Worm (Caenorhabditis elegans): ENCODE measurements around the gene gst-35.

The gst-35 gene

DNA sequence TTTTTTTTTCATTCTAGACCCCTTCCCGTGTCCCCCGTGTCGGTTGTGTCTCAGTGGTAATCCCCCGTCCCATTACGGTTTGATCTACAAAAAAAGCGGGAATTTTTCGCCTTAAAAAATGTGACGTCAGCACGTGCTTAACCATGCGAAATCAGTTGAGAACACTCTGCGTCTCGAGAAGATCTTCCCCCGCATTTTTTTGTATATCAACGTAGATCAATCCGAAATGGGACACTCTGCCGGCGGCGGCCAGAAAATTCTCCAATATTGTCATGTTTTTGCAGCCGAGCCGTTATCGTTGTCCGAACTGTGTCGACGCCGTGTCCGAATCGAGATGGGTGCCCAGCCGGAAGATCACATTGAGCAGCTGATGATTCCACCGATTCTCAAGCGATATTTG lies 42.8 kb upstream of the gst-35 start:
- TF ChIP-seq ham-2 (GFP tag; optimal IDR thresholded peaks at IDR 0.05) = no peak
- no peak for TF ChIP-seq elt-1 (tag; optimal IDR thresholded peaks at IDR 0.05; ENCODE audit: borderline replicate concordance, insufficient read depth)
- TF ChIP-seq lsy-2 (tag; optimal IDR thresholded peaks at IDR 0.05) = no peak
- no peak for TF ChIP-seq flh-1 (GFP tag; optimal IDR thresholded peaks at IDR 0.05)
- TF ChIP-seq mep-1 (tag; optimal IDR thresholded peaks at IDR 0.05) = no peak
- TF ChIP-seq nhr-28 (tag; optimal IDR thresholded peaks at IDR 0.05) = no peak
- no peak for TF ChIP-seq bed-3 (GFP tag; optimal IDR thresholded peaks at IDR 0.05)
- no peak for TF ChIP-seq sem-2 (GFP tag; optimal IDR thresholded peaks at IDR 0.05)
- no peak for TF ChIP-seq blmp-1 (tag; optimal IDR thresholded peaks at IDR 0.05)
- TF ChIP-seq cnd-1 (tag; optimal IDR thresholded peaks at IDR 0.05) = no peak
- no peak for TF ChIP-seq ztf-11 (tag; optimal IDR thresholded peaks at IDR 0.05)
- no peak for TF ChIP-seq pha-4 (tag; optimal IDR thresholded peaks at IDR 0.05)
- TF ChIP-seq nhr-237 (tag; optimal IDR thresholded peaks at IDR 0.05) = no peak
- TF ChIP-seq unc-39 (tag; optimal IDR thresholded peaks at IDR 0.05) = no peak
- no peak for TF ChIP-seq tbx-8 (GFP tag; optimal IDR thresholded peaks at IDR 0.05)
- no peak for TF ChIP-seq hlh-1 (tag; optimal IDR thresholded peaks at IDR 0.05)

ce11 chrII:15226805-15227204 lies 41.6 kb upstream of the gst-35 start:
- TF ChIP-seq unc-120 (tag; optimal IDR thresholded peaks at IDR 0.05; ENCODE audit: poor library complexity, severe bottlenecking) (no peak), nhr-237 (tag; optimal IDR thresholded peaks at IDR 0.05) (no peak), nhr-2 (tag; optimal IDR thresholded peaks at IDR 0.05) (no peak), M03D4.4 (tag; optimal IDR thresholded peaks at IDR 0.05) (no peak), ham-2 (GFP tag; optimal IDR thresholded peaks at IDR 0.05) (no peak), nhr-28 (tag; optimal IDR thresholded peaks at IDR 0.05) (no peak)

- TF ChIP-seq ces-1 (GFP tag; optimal IDR thresholded peaks at IDR 0.05) = no peak
- no peak for TF ChIP-seq unc-120 (tag; optimal IDR thresholded peaks at IDR 0.05; ENCODE audit: poor library complexity, severe bottlenecking)
- no peak for TF ChIP-seq lin-13 (tag; optimal IDR thresholded peaks at IDR 0.05)
- TF ChIP-seq nhr-2 (tag; optimal IDR thresholded peaks at IDR 0.05) = no peak
- no peak for TF ChIP-seq cnd-1 (tag; optimal IDR thresholded peaks at IDR 0.05)
- TF ChIP-seq sem-2 (GFP tag; optimal IDR thresholded peaks at IDR 0.05) = peak; percentile 12
Observed at ce11 chrII:15226186-15226585, 41.0 kb upstream of the gst-35 start.

- TF ChIP-seq ceh-39 (tag; optimal IDR thresholded peaks at IDR 0.05) (no peak), mab-5 (tag; optimal IDR thresholded peaks at IDR 0.05) (no peak), lin-13 (tag; optimal IDR thresholded peaks at IDR 0.05) (no peak), M03D4.4 (tag; optimal IDR thresholded peaks at IDR 0.05) (no peak), nhr-237 (tag; optimal IDR thresholded peaks at IDR 0.05) (no peak), sptf-1 (tag; optimal IDR thresholded peaks at IDR 0.05) (no peak), ces-1 (GFP tag; optimal IDR thresholded peaks at IDR 0.05) (no peak), drap-1 (GFP tag; optimal IDR thresholded peaks at IDR 0.05) (no peak), unc-120 (tag; optimal IDR thresholded peaks at IDR 0.05; ENCODE audit: poor library complexity, severe bottlenecking) (no peak), snpc-4 (tag; optimal IDR thresholded peaks at IDR 0.05) (no peak), sem-2 (GFP tag; optimal IDR thresholded peaks at IDR 0.05) (no peak), unc-39 (tag; optimal IDR thresholded peaks at IDR 0.05) (no peak), nhr-28 (tag; optimal IDR thresholded peaks at IDR 0.05) (no peak), mep-1 (tag; optimal IDR thresholded peaks at IDR 0.05) (no peak), blmp-1 (tag; optimal IDR thresholded peaks at IDR 0.05) (no peak), mls-2 (tag; optimal IDR thresholded peaks at IDR 0.05) (no peak), ceh-43 (GFP tag; optimal IDR thresholded peaks at IDR 0.05) (no peak)
Observed at ce11 chrII:15220116-15220515, 34.9 kb upstream of the gst-35 start.

DNA sequence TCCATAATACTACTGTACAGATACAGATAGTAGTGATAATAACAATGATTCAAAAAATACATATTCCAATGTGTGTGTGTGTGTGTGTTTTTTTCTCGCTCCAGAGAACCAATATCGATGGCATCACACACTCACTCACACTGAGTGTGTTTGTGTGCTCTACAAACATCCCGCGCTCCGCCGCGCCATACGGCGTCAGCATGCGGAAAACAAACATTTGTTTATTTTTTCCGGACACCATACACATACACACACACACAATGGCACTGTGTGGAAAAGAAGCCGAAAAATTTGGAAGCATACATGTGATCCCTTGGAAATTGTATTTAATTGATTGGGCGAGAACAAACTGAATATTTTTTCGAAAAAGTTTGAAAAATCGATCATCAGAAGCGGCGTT lies 33.8 kb upstream of the gst-35 start:
- TF ChIP-seq mep-1 (tag; optimal IDR thresholded peaks at IDR 0.05) (no peak), lin-32 (GFP tag; optimal IDR thresholded peaks at IDR 0.05) (no peak), zip-8 (tag; optimal IDR thresholded peaks at IDR 0.05) (no peak), elt-3 (tag; optimal IDR thresholded peaks at IDR 0.05) (no peak), flh-1 (GFP tag; optimal IDR thresholded peaks at IDR 0.05) (no peak), pha-4 (tag; optimal IDR thresholded peaks at IDR 0.05) (peak; percentile 67), unc-62 (GFP tag; optimal IDR thresholded peaks at IDR 0.05) (no peak)
